Worm (Caenorhabditis elegans) whole organism, midembryonic: ENCODE measurements around the gene C12D12.1.

Source experiments
- T22C8.4 ChIP-seq: fragments of 200-800 bp; sonication (Bioruptor generic); IDR thresholded peaks from 2 replicates; pipeline ENCODE4 v1.3.6; 2022; ENCODE audit warnings: missing genetic modification characterization, missing compliant biosample characterization
- cog-1 ChIP-seq: sonication (generic microtip); optimal IDR thresholded peaks from 2 replicates; lab custom pipeline; 2016; ENCODE audit warnings: missing genetic modification characterization, missing compliant biosample characterization
- flt-1 ChIP-seq: fragments of 200-800 bp; sonication (Bioruptor generic); IDR thresholded peaks from 2 replicates; pipeline ENCODE4 v1.3.6; 2022; ENCODE audit warnings: missing genetic modification characterization, missing compliant biosample characterization
- klf-2 ChIP-seq: fragments of 200-800 bp; sonication (Bioruptor generic); conservative IDR thresholded peaks from 2 replicates; pipeline ENCODE4 v1.3.6; 2022; ENCODE audit warnings: missing genetic modification reagents, missing genetic modification characterization, missing compliant biosample characterization
- med-1 ChIP-seq: sonication (generic microtip); optimal IDR thresholded peaks from 2 replicates; lab custom pipeline; 2017; ENCODE audit warnings: missing genetic modification characterization, mild to moderate bottlenecking, missing compliant biosample characterization, antibody characterized with exemption, missing genetic modification reagents; ENCODE audit not compliant: insufficient read depth
- ref-1 ChIP-seq: fragments of 200-800 bp; sonication (Bioruptor generic); conservative IDR thresholded peaks from 2 replicates; pipeline ENCODE4 v1.3.6; 2022; ENCODE audit warnings: missing genetic modification reagents, missing genetic modification characterization, missing compliant biosample characterization
- tab-1 ChIP-seq: fragments of 200-800 bp; sonication (Bioruptor generic); IDR thresholded peaks from 2 replicates; pipeline ENCODE4 v1.3.6; 2022; ENCODE audit warnings: missing genetic modification characterization, missing compliant biosample characterization
- ztf-23 ChIP-seq: fragments of 200-800 bp; sonication (Bioruptor generic); IDR thresholded peaks from 2 replicates; pipeline ENCODE4 v1.3.6; 2022; ENCODE audit warnings: missing genetic modification reagents, missing genetic modification characterization, missing compliant biosample characterization
- ztf-29 ChIP-seq: fragments of 200-800 bp; sonication (Bioruptor generic); IDR thresholded peaks from 2 replicates; pipeline ENCODE4 v1.3.6; 2022; ENCODE audit warnings: missing genetic modification reagents, missing genetic modification characterization, missing compliant biosample characterization

C12D12.1 gene

DNA sequence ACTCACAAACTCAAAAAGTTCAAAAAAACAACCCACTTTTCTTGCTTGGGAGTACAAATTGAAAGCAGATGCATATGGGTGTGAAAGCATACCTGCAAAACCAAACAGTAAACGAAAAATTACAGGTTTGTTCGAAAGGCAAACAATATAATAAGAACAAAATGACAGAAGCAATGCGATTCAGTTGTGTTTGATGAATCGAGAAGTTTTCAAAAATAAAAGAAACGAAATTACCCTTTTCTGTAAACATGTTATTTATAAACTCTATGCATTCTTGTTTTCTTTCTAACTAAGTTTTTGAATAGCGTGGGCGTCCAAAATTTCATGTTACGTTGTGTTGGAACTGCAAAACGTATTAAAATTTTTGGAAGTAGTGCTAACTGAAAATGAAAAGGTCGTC is 9.9 kb downstream of the C12D12.1 start, which contains the start of gene sox-4:
Gene sox-4, minus strand, starts transcription at position 101 of the 400 bp plus-strand sequence.
- TF ChIP-seq klf-2 (GFP tag; lab: Robert Waterston, UW) (no peak), cog-1 (no peak), T22C8.4 (GFP tag; lab: Robert Waterston, UW) (no peak), ztf-23 (GFP tag; lab: Robert Waterston, UW) (no peak), flt-1 (no peak), tab-1 (GFP tag; lab: Robert Waterston, UW) (no peak), ref-1 (GFP tag; lab: Robert Waterston, UW) (no peak), med-1 (GFP tag; lab: Kevin White, UChicago) (no peak), ztf-29 (GFP tag; lab: Robert Waterston, UW) (no peak)

DNA sequence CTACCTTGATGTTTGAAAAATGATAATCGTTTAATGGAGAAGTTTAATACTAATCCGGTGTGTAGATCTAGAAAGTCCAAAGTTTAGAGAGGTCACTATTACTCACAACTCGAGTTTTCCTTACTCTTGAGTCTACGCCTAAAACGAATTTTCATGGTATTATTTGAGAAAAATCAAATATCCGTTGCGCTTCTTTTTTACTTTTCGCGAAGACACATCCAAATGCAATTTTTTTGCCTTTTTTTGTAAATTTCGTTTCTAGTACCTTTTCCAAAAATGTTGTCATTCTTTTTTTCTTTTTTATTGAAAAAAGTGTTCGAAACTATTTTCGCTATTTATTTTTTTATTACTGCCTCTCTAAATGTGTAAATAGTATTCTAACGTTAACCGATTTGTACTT is 14.7 kb downstream of the C12D12.1 start:
- TF ChIP-seq tab-1 (GFP tag; lab: Robert Waterston, UW) (no peak), med-1 (GFP tag; lab: Kevin White, UChicago) (no peak), cog-1 (no peak), flt-1 (no peak)

DNA sequence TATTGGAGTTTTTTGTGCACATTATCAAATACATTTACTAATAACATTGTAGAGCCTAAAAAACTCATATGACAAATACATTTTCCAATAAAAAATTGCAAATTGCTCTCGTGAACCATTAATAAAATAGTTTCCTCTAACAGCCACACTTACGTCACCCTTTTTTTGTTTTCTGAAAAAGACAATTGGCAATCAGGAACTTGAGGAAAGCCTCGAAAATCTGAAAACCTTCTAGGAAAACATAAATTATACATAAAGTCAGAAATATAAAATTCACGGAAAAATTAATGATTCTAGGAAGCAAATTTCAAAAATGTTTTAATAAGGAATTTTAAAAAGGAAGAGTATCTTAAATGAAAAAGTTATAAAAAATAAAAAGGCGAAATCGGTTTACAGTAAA is 18.1 kb downstream of the C12D12.1 start:
- TF ChIP-seq med-1 (GFP tag; lab: Kevin White, UChicago) (no peak), flt-1 (no peak), tab-1 (GFP tag; lab: Robert Waterston, UW) (no peak), T22C8.4 (GFP tag; lab: Robert Waterston, UW) (no peak), ztf-29 (GFP tag; lab: Robert Waterston, UW) (no peak), cog-1 (no peak), ztf-23 (GFP tag; lab: Robert Waterston, UW) (no peak), ref-1 (GFP tag; lab: Robert Waterston, UW) (no peak), klf-2 (GFP tag; lab: Robert Waterston, UW) (no peak)

DNA sequence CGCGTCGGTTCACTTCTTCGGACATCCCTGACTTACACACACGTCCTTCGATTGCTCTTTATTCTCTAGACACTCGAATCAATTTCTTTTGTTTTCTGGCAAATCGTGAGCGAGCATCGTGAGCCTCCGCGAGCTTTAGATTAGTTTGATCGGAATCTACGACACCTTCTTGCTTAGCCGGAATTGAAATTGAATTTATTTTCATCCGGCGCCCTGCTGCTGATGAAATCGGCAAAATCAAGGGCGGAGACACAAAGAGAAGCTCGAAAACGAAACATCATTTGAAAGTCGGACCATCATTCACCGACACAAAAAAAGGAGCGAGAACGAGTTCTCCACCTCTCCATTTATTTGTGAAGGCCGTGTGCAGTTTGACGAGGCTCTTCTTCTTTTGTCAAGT is 19.4 kb downstream of the C12D12.1 start, which contains the start of gene npr-16:
Gene npr-16, plus strand, starts transcription at position 301 of the 400 bp plus-strand sequence.
- no peak for TF ChIP-seq cog-1
- no peak for TF ChIP-seq tab-1 (GFP tag; lab: Robert Waterston, UW)
- TF ChIP-seq ref-1 (GFP tag; lab: Robert Waterston, UW): no peak
- no peak for TF ChIP-seq med-1 (GFP tag; lab: Kevin White, UChicago)
- TF ChIP-seq ztf-23 (GFP tag; lab: Robert Waterston, UW): no peak
- no peak for TF ChIP-seq ztf-29 (GFP tag; lab: Robert Waterston, UW)
- TF ChIP-seq klf-2 (GFP tag; lab: Robert Waterston, UW): no peak
- TF ChIP-seq flt-1: no peak
- no peak for TF ChIP-seq T22C8.4 (GFP tag; lab: Robert Waterston, UW)

DNA sequence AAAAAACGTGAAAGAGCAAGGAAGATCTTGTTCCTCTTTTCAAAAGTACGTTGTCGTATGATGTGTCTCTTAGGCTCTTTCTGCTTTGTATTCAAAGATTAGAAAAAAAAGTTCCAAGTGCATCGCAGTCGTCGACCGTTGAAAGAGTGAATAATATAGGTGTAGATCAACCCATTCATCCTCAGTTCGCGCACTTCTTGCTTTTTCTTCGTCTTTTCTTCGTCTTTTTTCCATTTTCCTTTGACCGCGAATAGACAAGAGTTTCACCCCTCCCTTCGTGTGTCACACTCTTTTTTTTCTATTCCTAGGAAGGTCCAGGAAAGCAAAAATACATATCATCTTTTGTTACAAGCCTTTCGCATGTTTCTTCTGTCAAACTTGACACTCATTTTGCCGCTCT is 27.7 kb downstream of the C12D12.1 start:
- TF ChIP-seq klf-2 (GFP tag; lab: Robert Waterston, UW) (no peak), med-1 (GFP tag; lab: Kevin White, UChicago) (no peak), ref-1 (GFP tag; lab: Robert Waterston, UW) (no peak), flt-1 (no peak), T22C8.4 (GFP tag; lab: Robert Waterston, UW) (no peak)

DNA sequence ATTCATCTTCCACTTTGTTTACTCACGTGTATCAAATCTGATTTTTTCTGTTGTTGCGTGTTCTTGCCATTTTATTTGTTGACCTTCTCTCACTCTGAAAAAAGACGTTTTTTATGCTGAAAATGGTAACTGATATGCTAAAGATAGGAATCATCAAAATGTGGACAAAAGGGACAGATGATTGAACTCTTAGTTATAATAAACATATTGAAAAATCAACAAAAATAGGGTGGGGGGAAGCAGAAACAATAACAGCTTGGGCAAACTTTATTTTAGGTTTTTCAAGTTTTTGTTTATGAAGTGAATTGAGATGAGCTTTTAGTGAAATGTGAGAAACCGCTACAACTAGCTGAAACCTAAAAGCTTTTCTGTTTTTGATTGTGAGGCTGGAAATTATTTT is 33.9 kb downstream of the C12D12.1 start, which contains the start of gene F56B6.6:
Gene F56B6.6, minus strand, starts transcription at position 101 of the 400 bp plus-strand sequence.
- no peak for TF ChIP-seq tab-1 (GFP tag; lab: Robert Waterston, UW)
- no peak for TF ChIP-seq ztf-29 (GFP tag; lab: Robert Waterston, UW)
- TF ChIP-seq T22C8.4 (GFP tag; lab: Robert Waterston, UW): no peak
- TF ChIP-seq ztf-23 (GFP tag; lab: Robert Waterston, UW): no peak
- TF ChIP-seq cog-1: no peak
- TF ChIP-seq flt-1: no peak
- no peak for TF ChIP-seq ref-1 (GFP tag; lab: Robert Waterston, UW)
- TF ChIP-seq klf-2 (GFP tag; lab: Robert Waterston, UW): no peak
- no peak for TF ChIP-seq med-1 (GFP tag; lab: Kevin White, UChicago)

DNA sequence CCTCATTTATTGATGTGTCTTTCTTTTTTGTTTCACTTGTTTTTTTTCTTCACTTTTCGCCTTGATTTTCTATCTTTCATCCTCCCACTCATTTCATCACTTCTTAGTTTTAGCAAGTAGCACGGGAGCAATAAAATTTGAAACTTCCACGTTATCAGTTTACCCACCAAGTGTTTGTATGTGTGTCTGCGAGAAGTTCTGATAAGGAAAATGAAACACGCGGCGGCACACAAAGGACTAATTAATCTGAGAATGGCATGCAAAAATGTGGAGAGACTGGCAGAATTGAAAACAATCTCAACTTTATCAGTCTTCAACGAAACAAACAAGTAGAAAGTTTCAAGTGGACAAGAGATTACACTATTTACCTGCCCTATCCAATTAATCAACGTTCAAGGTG is 35.2 kb downstream of the C12D12.1 start:
- TF ChIP-seq T22C8.4 (GFP tag; lab: Robert Waterston, UW) (no peak), flt-1 (no peak), med-1 (GFP tag; lab: Kevin White, UChicago) (no peak), ref-1 (GFP tag; lab: Robert Waterston, UW) (no peak), ztf-29 (GFP tag; lab: Robert Waterston, UW) (no peak), klf-2 (GFP tag; lab: Robert Waterston, UW) (no peak), cog-1 (no peak), ztf-23 (GFP tag; lab: Robert Waterston, UW) (no peak)

DNA sequence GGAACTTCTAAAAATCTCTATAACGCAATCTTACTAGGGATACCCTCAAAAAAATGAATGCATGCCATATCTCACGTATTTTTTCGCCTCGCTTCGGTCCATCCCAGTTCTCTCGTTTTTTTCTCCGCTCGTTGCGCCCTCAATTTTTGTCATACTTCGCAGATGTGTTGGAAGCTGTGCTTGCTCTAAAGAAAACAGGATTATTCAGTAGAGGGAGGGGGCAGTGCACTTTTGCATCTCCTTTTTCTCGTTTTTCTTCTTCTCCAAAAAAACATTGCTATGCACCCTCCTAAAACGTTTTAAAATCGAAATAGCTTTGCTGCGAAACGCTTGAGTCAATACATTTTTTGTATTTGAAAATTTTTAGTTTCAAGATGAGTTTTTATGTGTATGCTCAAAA is 36.5 kb downstream of the C12D12.1 start:
- TF ChIP-seq ztf-23 (GFP tag; lab: Robert Waterston, UW) (no peak), ztf-29 (GFP tag; lab: Robert Waterston, UW) (no peak), med-1 (GFP tag; lab: Kevin White, UChicago) (no peak), klf-2 (GFP tag; lab: Robert Waterston, UW) (no peak), T22C8.4 (GFP tag; lab: Robert Waterston, UW) (no peak), ref-1 (GFP tag; lab: Robert Waterston, UW) (no peak), flt-1 (no peak), tab-1 (GFP tag; lab: Robert Waterston, UW) (no peak)

DNA sequence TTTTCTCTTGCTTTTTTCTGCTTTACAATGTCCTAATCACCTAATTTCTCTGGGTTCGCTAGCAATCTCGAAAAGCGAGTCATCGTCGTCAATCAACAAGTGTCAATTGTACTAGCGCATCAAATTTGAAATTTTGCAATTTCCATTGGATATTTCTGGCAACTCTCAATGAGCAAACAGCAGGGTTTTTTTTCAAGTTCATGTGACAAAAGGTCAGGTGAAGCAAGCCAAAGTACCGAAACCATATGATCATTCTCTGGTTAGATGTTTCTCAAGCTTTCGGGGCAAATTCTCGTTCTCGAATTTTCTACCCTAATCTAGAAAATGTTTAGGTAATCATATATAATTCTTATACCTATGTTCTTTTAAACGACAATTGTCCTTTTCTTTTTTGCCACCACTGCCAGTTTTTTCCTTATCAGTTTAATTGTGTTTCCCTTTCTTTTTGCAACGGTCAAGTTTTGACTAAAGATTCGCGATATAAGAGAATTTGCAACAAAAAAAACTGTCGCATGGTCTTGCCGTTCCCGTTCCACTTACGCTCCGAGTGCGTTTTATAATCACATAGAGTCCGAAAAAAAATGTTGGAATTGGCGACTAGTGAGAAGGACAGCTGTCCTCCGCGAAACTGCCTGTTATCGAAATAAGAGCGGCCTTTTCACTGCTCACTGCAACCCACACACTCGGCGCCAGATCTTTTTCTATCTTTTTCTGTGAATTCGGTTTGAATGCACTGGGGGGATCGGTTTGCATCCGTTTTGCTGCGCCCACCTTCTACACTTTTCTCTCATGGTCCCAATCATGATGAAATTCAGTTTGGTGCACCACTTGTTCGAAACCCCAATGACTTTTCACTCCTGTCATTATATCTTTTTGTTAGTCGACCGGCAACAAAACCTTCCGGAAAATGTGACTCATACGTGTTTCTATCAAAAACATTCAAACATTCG is 37.5 kb downstream of the C12D12.1 start:
- TF ChIP-seq med-1 (GFP tag; lab: Kevin White, UChicago) (no peak), ref-1 (GFP tag; lab: Robert Waterston, UW) (no peak), tab-1 (GFP tag; lab: Robert Waterston, UW) (no peak), cog-1 (no peak), ztf-29 (GFP tag; lab: Robert Waterston, UW) (no peak), ztf-23 (GFP tag; lab: Robert Waterston, UW) (no peak), flt-1 (no peak), klf-2 (GFP tag; lab: Robert Waterston, UW) (no peak), T22C8.4 (GFP tag; lab: Robert Waterston, UW) (no peak)
